Fruit fly (Drosophila melanogaster) whole organism, embryonic: ENCODE measurements around the gene CG9568.

Experiments
- Ada2b ChIP-seq: fragments of 200-800 bp; sonication (Bioruptor generic); IDR thresholded peaks from 2 replicates; pipeline ENCODE4 v1.3.6; 2022; ENCODE audit warnings: missing biosample characterization, missing genetic modification characterization
- Awh ChIP-seq: fragments of 200-800 bp; sonication (Bioruptor generic); IDR thresholded peaks from 2 replicates; pipeline ENCODE4, ENCODE4 v1.3.6; 2022; ENCODE audit warnings: missing biosample characterization, missing genetic modification characterization
- CG10654 ChIP-seq: fragments of 200-800 bp; sonication (Bioruptor generic); optimal IDR thresholded peaks from 2 replicates; lab custom pipeline; 2016; ENCODE audit warnings: missing biosample characterization, missing genetic modification characterization
- CG10979 ChIP-seq: fragments of 200-800 bp; sonication (Bioruptor generic); optimal IDR thresholded peaks from 2 replicates; lab custom pipeline; 2018; ENCODE audit warnings: missing biosample characterization, mild to moderate bottlenecking, missing genetic modification characterization, moderate library complexity
- CG14014 ChIP-seq: fragments of 200-800 bp; sonication (Bioruptor generic); IDR thresholded peaks from 2 replicates; pipeline ENCODE4 v1.3.6; 2022; ENCODE audit warnings: missing biosample characterization, missing genetic modification characterization
- CG14965 ChIP-seq: fragments of 200-800 bp; sonication (Bioruptor generic); optimal IDR thresholded peaks from 2 replicates; lab custom pipeline; 2016; ENCODE audit warnings: missing biosample characterization, missing genetic modification characterization, borderline replicate concordance
- CG15011 ChIP-seq: fragments of 200-800 bp; sonication (Bioruptor generic); optimal IDR thresholded peaks from 3 replicates; lab custom pipeline; 2018; ENCODE audit warnings: missing biosample characterization, mild to moderate bottlenecking, missing genetic modification characterization
- CG15601 ChIP-seq: fragments of 200-800 bp; sonication (Bioruptor generic); optimal IDR thresholded peaks from 3 replicates; lab custom pipeline; 2019; ENCODE audit warnings: missing biosample characterization, mild to moderate bottlenecking, missing genetic modification characterization, moderate library complexity
- CG17612 ChIP-seq: fragments of 200-800 bp; sonication (Bioruptor generic); IDR thresholded peaks from 2 replicates; pipeline ENCODE4 v1.3.6; 2022; ENCODE audit warnings: missing biosample characterization, missing genetic modification characterization
- CG17829 ChIP-seq: fragments of 200-800 bp; optimal IDR thresholded peaks from 2 replicates; lab custom pipeline; 2019; ENCODE audit warnings: missing biosample characterization, mild to moderate bottlenecking, missing genetic modification characterization, moderate library complexity
- CG2712 ChIP-seq: fragments of 200-800 bp; optimal IDR thresholded peaks from 3 replicates; lab custom pipeline; 2019; ENCODE audit warnings: missing biosample characterization, mild to moderate bottlenecking, missing genetic modification characterization, moderate library complexity
- CG30020 ChIP-seq: fragments of 200-800 bp; optimal IDR thresholded peaks from 2 replicates; lab custom pipeline; 2019; ENCODE audit warnings: missing biosample characterization, mild to moderate bottlenecking, missing genetic modification characterization, moderate library complexity
- CG3163 ChIP-seq: fragments of 200-800 bp; sonication (Bioruptor generic); optimal IDR thresholded peaks from 3 replicates; lab custom pipeline; 2016; ENCODE audit warnings: missing biosample characterization, missing genetic modification characterization
- CG32767 ChIP-seq: fragments of 200-800 bp; sonication (Bioruptor generic); IDR thresholded peaks from 2 replicates; pipeline ENCODE4 v1.3.6; 2022; ENCODE audit warnings: missing biosample characterization, missing genetic modification characterization
- CG4820 ChIP-seq: fragments of 200-800 bp; sonication (Bioruptor generic); optimal IDR thresholded peaks from 3 replicates; lab custom pipeline; 2016; ENCODE audit warnings: missing biosample characterization, missing genetic modification characterization
- CG6254 ChIP-seq: fragments of 200-800 bp; sonication (Bioruptor generic); optimal IDR thresholded peaks from 3 replicates; lab custom pipeline; 2017; ENCODE audit warnings: mild to moderate bottlenecking, missing biosample characterization, missing genetic modification reagents, missing genetic modification characterization
- CG7786 ChIP-seq: fragments of 200-800 bp; sonication (Bioruptor generic); optimal IDR thresholded peaks from 2 replicates; lab custom pipeline; 2016; ENCODE audit warnings: missing biosample characterization, missing genetic modification characterization
- Camta ChIP-seq: fragments of 200-800 bp; sonication (Bioruptor generic); optimal IDR thresholded peaks from 2 replicates; lab custom pipeline; 2016; ENCODE audit warnings: missing biosample characterization, missing genetic modification characterization
- Dip2 ChIP-seq: fragments of 200-800 bp; sonication (Bioruptor generic); IDR thresholded peaks from 2 replicates; pipeline ENCODE4 v1.3.6; 2022; ENCODE audit warnings: missing biosample characterization, missing genetic modification characterization
- Dll ChIP-seq: fragments of 200-800 bp; sonication (Bioruptor generic); IDR thresholded peaks from 4 replicates; pipeline ENCODE4 v1.3.6; 2022; ENCODE audit warnings: missing biosample characterization, missing genetic modification characterization; ENCODE audit not compliant: partially characterized antibody
- Doc3 ChIP-seq: fragments of 200-800 bp; sonication (Bioruptor generic); IDR thresholded peaks from 3 replicates; pipeline ENCODE4 v1.3.6; 2022; ENCODE audit warnings: missing biosample characterization, missing genetic modification characterization; ENCODE audit not compliant: partially characterized antibody
- Fer2 ChIP-seq: fragments of 200-800 bp; sonication (Bioruptor generic); optimal IDR thresholded peaks from 2 replicates; lab custom pipeline; 2018; ENCODE audit warnings: missing biosample characterization, mild to moderate bottlenecking, missing genetic modification characterization, moderate library complexity
- Fer3 ChIP-seq: fragments of 200-800 bp; sonication (Bioruptor generic); optimal IDR thresholded peaks from 2 replicates; lab custom pipeline; 2018; ENCODE audit warnings: missing biosample characterization, mild to moderate bottlenecking, missing genetic modification characterization, moderate library complexity
- GATAe ChIP-seq: fragments of 200-800 bp; sonication (Bioruptor generic); conservative IDR thresholded peaks from 2 replicates; pipeline ENCODE4 v1.3.6; 2022; ENCODE audit warnings: missing biosample characterization, missing genetic modification characterization
- HHEX ChIP-seq: fragments of 200-800 bp; sonication (Bioruptor generic); optimal IDR thresholded peaks from 3 replicates; lab custom pipeline; 2017; ENCODE audit warnings: missing biosample characterization, mild to moderate bottlenecking, missing genetic modification characterization, missing genetic modification reagents
- HmgD ChIP-seq: fragments of 200-800 bp; sonication (Bioruptor generic); optimal IDR thresholded peaks from 3 replicates; lab custom pipeline; 2016; ENCODE audit warnings: missing biosample characterization, missing genetic modification characterization
- NFAT ChIP-seq: fragments of 200-800 bp; sonication (Bioruptor generic); IDR thresholded peaks from 2 replicates; pipeline ENCODE4 v1.3.6; 2022; ENCODE audit warnings: missing biosample characterization, missing genetic modification characterization
- NfI ChIP-seq: fragments of 200-800 bp; sonication (Bioruptor generic); optimal IDR thresholded peaks from 3 replicates; lab custom pipeline; 2018; ENCODE audit warnings: missing biosample characterization, mild to moderate bottlenecking, missing genetic modification characterization, moderate library complexity
- PHDP ChIP-seq: fragments of 200-800 bp; sonication (Bioruptor generic); optimal IDR thresholded peaks from 3 replicates; lab custom pipeline; 2018; ENCODE audit warnings: missing biosample characterization, mild to moderate bottlenecking, missing genetic modification characterization, moderate library complexity
- Stat92E ChIP-seq, 3 experiments: fragments of >200 bp in 2 of 3; fragments of 200-800 bp in 1 of 3; sonication (Bioruptor generic) in 1 of 3; optimal IDR thresholded peaks; 2 replicates each; lab custom pipeline; 2017 to 2019; ENCODE audit warnings: missing biosample characterization in 3 of 3, missing genetic modification characterization in 3 of 3, mild to moderate bottlenecking in 1 of 3, moderate library complexity in 1 of 3
- Trl ChIP-seq, 3 experiments: fragments of >200 bp in 2 of 3; fragments of 200-800 bp in 1 of 3; sonication (Bioruptor generic) in 1 of 3; optimal IDR thresholded peaks; 2 replicates in 1 of 3; 3 replicates in 2 of 3; lab custom pipeline; 2016 to 2017; ENCODE audit warnings: missing biosample characterization in 1 of 3, missing genetic modification characterization in 1 of 3
- az2 ChIP-seq: fragments of 200-800 bp; sonication (Bioruptor generic); optimal IDR thresholded peaks from 3 replicates; lab custom pipeline; 2016; ENCODE audit warnings: missing biosample characterization, missing genetic modification characterization
- bigmax ChIP-seq: fragments of 200-800 bp; sonication (Bioruptor generic); optimal IDR thresholded peaks from 2 replicates; lab custom pipeline; 2018; ENCODE audit warnings: missing biosample characterization, mild to moderate bottlenecking, missing genetic modification characterization
- chm ChIP-seq: fragments of 200-800 bp; sonication (Bioruptor generic); IDR thresholded peaks from 2 replicates; pipeline ENCODE4 v1.3.6; 2022; ENCODE audit warnings: missing biosample characterization, missing genetic modification characterization
- chn ChIP-seq: fragments of 200-800 bp; sonication (Bioruptor generic); optimal IDR thresholded peaks from 2 replicates; lab custom pipeline; 2016; ENCODE audit warnings: missing biosample characterization, missing genetic modification characterization
- ci ChIP-seq: fragments of 200-800 bp; sonication (Bioruptor generic); IDR thresholded peaks from 3 replicates; pipeline ENCODE4 v1.3.6; 2022; ENCODE audit warnings: missing biosample characterization, missing genetic modification characterization
- corto ChIP-seq: fragments of 200-800 bp; sonication (Bioruptor generic); optimal IDR thresholded peaks from 2 replicates; lab custom pipeline; 2016; ENCODE audit warnings: missing biosample characterization, mild to moderate bottlenecking, missing genetic modification characterization, moderate library complexity
- dmrt99B ChIP-seq: fragments of 200-800 bp; sonication (Bioruptor generic); optimal IDR thresholded peaks from 2 replicates; lab custom pipeline; 2018; ENCODE audit warnings: missing biosample characterization, mild to moderate bottlenecking, missing genetic modification characterization, moderate library complexity
- fu2 ChIP-seq: fragments of 200-800 bp; sonication (Bioruptor generic); optimal IDR thresholded peaks from 2 replicates; lab custom pipeline; 2016; ENCODE audit warnings: missing biosample characterization, missing genetic modification characterization
- gcm ChIP-seq: fragments of 200-800 bp; sonication (Bioruptor generic); optimal IDR thresholded peaks from 2 replicates; lab custom pipeline; 2019; ENCODE audit warnings: missing biosample characterization, mild to moderate bottlenecking, missing genetic modification characterization, moderate library complexity
- grn ChIP-seq: fragments of 200-800 bp; sonication (Bioruptor generic); optimal IDR thresholded peaks from 3 replicates; lab custom pipeline; 2017; ENCODE audit warnings: missing biosample characterization, missing genetic modification characterization
- gsb ChIP-seq: fragments of 200-800 bp; sonication (Bioruptor generic); IDR thresholded peaks from 2 replicates; pipeline ENCODE4 v1.3.6; 2022; ENCODE audit warnings: missing biosample characterization, missing genetic modification characterization
- hbn ChIP-seq: fragments of 200-800 bp; sonication (Bioruptor generic); IDR thresholded peaks from 2 replicates; pipeline ENCODE4 v1.3.6; 2022; ENCODE audit warnings: missing biosample characterization, missing genetic modification characterization; ENCODE audit not compliant: partially characterized antibody
- jing ChIP-seq: fragments of 200-800 bp; sonication (Bioruptor generic); optimal IDR thresholded peaks from 2 replicates; lab custom pipeline; 2018; ENCODE audit warnings: missing biosample characterization, mild to moderate bottlenecking, missing genetic modification characterization
- kay ChIP-seq: fragments of 200-800 bp; sonication (Bioruptor generic); optimal IDR thresholded peaks from 2 replicates; lab custom pipeline; 2016; ENCODE audit warnings: missing biosample characterization, missing genetic modification characterization
- lab ChIP-seq: fragments of 200-800 bp; sonication (Bioruptor generic); optimal IDR thresholded peaks from 3 replicates; lab custom pipeline; 2017; ENCODE audit warnings: missing biosample characterization, missing genetic modification characterization, mild to moderate bottlenecking, moderate library complexity, missing genetic modification reagents
- nerfin-1 ChIP-seq: fragments of 200-800 bp; sonication (Bioruptor generic); optimal IDR thresholded peaks from 3 replicates; lab custom pipeline; 2019; ENCODE audit warnings: missing biosample characterization, mild to moderate bottlenecking, missing genetic modification characterization, moderate library complexity
- row ChIP-seq: fragments of 200-800 bp; sonication (Bioruptor generic); IDR thresholded peaks from 3 replicates; pipeline ENCODE4 v1.3.6; 2022; ENCODE audit warnings: missing biosample characterization, missing genetic modification characterization
- sr ChIP-seq: fragments of 200-800 bp; sonication (Bioruptor generic); IDR thresholded peaks from 3 replicates; pipeline ENCODE4 v1.3.6; 2022; ENCODE audit warnings: missing biosample characterization, missing genetic modification characterization
- stwl ChIP-seq: fragments of 200-800 bp; sonication (Bioruptor generic); optimal IDR thresholded peaks from 3 replicates; lab custom pipeline; 2018; ENCODE audit warnings: missing biosample characterization, mild to moderate bottlenecking, missing genetic modification characterization, moderate library complexity

Gene CG9568

dm6 chr2L:8997285-8997684 lies 13.1 kb upstream of the CG9568 start, which contains the start of the genes alien and CG18661 (continued):
- TF ChIP-seq CG15011 (GFP tag; lab: Kevin White, UChicago) (peak; percentile 9), fu2 (GFP tag; lab: Kevin White, UChicago) (peak; percentile 86), CG32767 (GFP tag; lab: Robert Waterston, UW) (peak; percentile 82), CG30020 (tag; lab: Kevin White, UChicago) (peak; percentile 61), Stat92E (GFP tag; optimal IDR thresholded peaks at IDR 0.05; lab: Kevin White, UChicago) (peak in 1 of 3 experiments; percentile 40), ci (peak; percentile 93), CG15601 (peak; percentile 53), HmgD (GFP tag; lab: Kevin White, UChicago) (peak; percentile 94), chn (GFP tag; lab: Kevin White, UChicago) (peak; percentile 86), CG10654 (GFP tag; lab: Kevin White, UChicago) (peak; percentile 81), az2 (GFP tag; lab: Kevin White, UChicago) (peak; percentile 65), NFAT (peak; percentile 92), CG17612 (GFP tag; lab: Robert Waterston, UW) (peak; percentile 45), Trl (optimal IDR thresholded peaks at IDR 0.05; lab: Kevin White, UChicago) (no peak), Trl (GFP tag; optimal IDR thresholded peaks at IDR 0.05; lab: Kevin White, UChicago) (peak; percentile 98), hbn (no peak), CG4820 (GFP tag; lab: Kevin White, UChicago) (peak; percentile 58), PHDP (tag; lab: Kevin White, UChicago) (peak; percentile 72), CG14965 (GFP tag; lab: Kevin White, UChicago) (peak; percentile 9), chm (GFP tag; lab: Robert Waterston, UW) (peak; percentile 89), gsb (GFP tag; lab: Robert Waterston, UW) (peak; percentile 41; the same call in 1 of the 2 replicates), CG6254 (GFP tag; lab: Kevin White, UChicago) (no peak), stwl (tag; lab: Kevin White, UChicago) (peak; percentile 98), CG2712 (tag; lab: Kevin White, UChicago) (peak; percentile 70), Dll (peak; percentile 70), Fer2 (tag; lab: Kevin White, UChicago) (peak; percentile 43), CG14014 (peak; percentile 88), row (GFP tag; lab: Robert Waterston, UW) (peak; percentile 97), CG3163 (peak; percentile 55), HHEX (peak; percentile 30), lab (GFP tag; lab: Kevin White, UChicago) (peak; percentile 72), Ada2b (GFP tag; lab: Robert Waterston, UW) (peak; percentile 96), gcm (GFP tag; lab: Kevin White, UChicago) (peak; percentile 30), Awh (GFP tag; lab: Robert Waterston, UW) (peak; percentile 69), grn (GFP tag; lab: Kevin White, UChicago) (peak; percentile 69), CG10979 (peak; percentile 79), NfI (peak; percentile 95), nerfin-1 (tag; lab: Kevin White, UChicago) (peak; percentile 29), dmrt99B (tag; lab: Kevin White, UChicago) (peak; percentile 76), jing (peak; percentile 87), Fer3 (tag; lab: Kevin White, UChicago) (peak; percentile 50), Dip2 (GFP tag; lab: Robert Waterston, UW) (no peak), Doc3 (GFP tag; lab: Robert Waterston, UW) (no peak), sr (GFP tag; lab: Robert Waterston, UW) (peak; percentile 73; the same call in 1 of the 3 replicates), CG7786 (peak; percentile 86), kay (peak; percentile 96), bigmax (GFP tag; lab: Kevin White, UChicago) (no peak), GATAe (peak; percentile 55; the same call in 1 of the 2 replicates), Camta (GFP tag; lab: Kevin White, UChicago) (peak; percentile 93), CG17829 (tag; lab: Kevin White, UChicago) (peak; percentile 64), corto (no peak)
